Worm (Caenorhabditis elegans) whole organism, late embryonic: Measurements from ENCODE around the gene vps-37.

Experiments used
- C38D4.7 ChIP-seq: fragments of 200-800 bp; sonication (Bioruptor generic); optimal IDR thresholded peaks from 2 replicates; lab custom pipeline; 2018; ENCODE audit warnings: mild to moderate bottlenecking, missing genetic modification characterization, moderate library complexity, missing compliant biosample characterization
- ahr-1 ChIP-seq: sonication (generic microtip); optimal IDR thresholded peaks from 2 replicates; lab custom pipeline; 2016; ENCODE audit warnings: missing genetic modification characterization, missing compliant biosample characterization
- ama-1 ChIP-seq: fragments of 150-350 bp; optimal IDR thresholded peaks from 2 replicates; lab custom pipeline; 2014
- ceh-19 ChIP-seq: fragments of 200-800 bp; sonication (Bioruptor generic); optimal IDR thresholded peaks from 2 replicates; lab custom pipeline; 2018; ENCODE audit warnings: mild to moderate bottlenecking, missing genetic modification characterization, missing compliant biosample characterization
- ceh-2 ChIP-seq: sonication (generic microtip); optimal IDR thresholded peaks from 2 replicates; lab custom pipeline; 2016; ENCODE audit warnings: missing genotype, missing genetic modification characterization, missing compliant biosample characterization
- ceh-22 ChIP-seq: sonication (generic microtip); optimal IDR thresholded peaks from 2 replicates; lab custom pipeline; 2017; ENCODE audit warnings: missing biosample characterization, missing genetic modification characterization
- ceh-24 ChIP-seq: sonication (generic microtip); optimal IDR thresholded peaks from 2 replicates; lab custom pipeline; 2016; ENCODE audit warnings: mild to moderate bottlenecking, missing genetic modification characterization, missing compliant biosample characterization
- ceh-45 ChIP-seq: fragments of 200-800 bp; sonication (Bioruptor generic); IDR thresholded peaks from 2 replicates; pipeline ENCODE4 v1.3.6; 2022; ENCODE audit warnings: missing genetic modification reagents, missing genetic modification characterization, missing compliant biosample characterization
- ceh-6 ChIP-seq: fragments of 200-800 bp; sonication (Bioruptor generic); optimal IDR thresholded peaks from 2 replicates; lab custom pipeline; 2018; ENCODE audit warnings: mild to moderate bottlenecking, missing genetic modification characterization, missing compliant biosample characterization
- ceh-9 ChIP-seq: sonication (generic microtip); optimal IDR thresholded peaks from 2 replicates; lab custom pipeline; 2016; ENCODE audit warnings: mild to moderate bottlenecking, missing genetic modification characterization, inconsistent platforms, missing compliant biosample characterization
- che-1 ChIP-seq: sonication (generic microtip); optimal IDR thresholded peaks from 2 replicates; lab custom pipeline; 2016; ENCODE audit warnings: mild to moderate bottlenecking, missing genetic modification characterization, missing compliant biosample characterization
- elt-2 ChIP-seq: sonication (generic microtip); optimal IDR thresholded peaks from 2 replicates; lab custom pipeline; 2016; ENCODE audit warnings: missing genetic modification reagents, missing genetic modification characterization, missing compliant biosample characterization
- ets-4 ChIP-seq: sonication (generic microtip); optimal IDR thresholded peaks from 2 replicates; lab custom pipeline; 2016; ENCODE audit warnings: missing genetic modification characterization, missing compliant biosample characterization
- fkh-10 ChIP-seq: fragments of 150-350 bp; optimal IDR thresholded peaks from 2 replicates; lab custom pipeline; 2014; ENCODE audit warnings: missing biosample characterization, missing genetic modification reagents, missing genetic modification characterization
- gmeb-2 ChIP-seq: sonication (generic microtip); optimal IDR thresholded peaks from 2 replicates; lab custom pipeline; 2016; ENCODE audit warnings: missing genetic modification characterization, inconsistent platforms, missing compliant biosample characterization
- hlh-13 ChIP-seq: fragments of 200-800 bp; sonication (Bioruptor generic); optimal IDR thresholded peaks from 2 replicates; lab custom pipeline; 2018; ENCODE audit warnings: mild to moderate bottlenecking, missing genetic modification characterization, missing compliant biosample characterization
- hlh-15 ChIP-seq: sonication (generic microtip); optimal IDR thresholded peaks from 2 replicates; lab custom pipeline; 2016; ENCODE audit warnings: missing genetic modification characterization, missing compliant biosample characterization
- hlh-30 ChIP-seq: sonication (generic microtip); optimal IDR thresholded peaks from 2 replicates; lab custom pipeline; 2017; ENCODE audit warnings: antibody characterized with exemption, missing genetic modification characterization, missing compliant biosample characterization; ENCODE audit not compliant: insufficient read depth
- lin-11 ChIP-seq: fragments of 200-800 bp; sonication (Bioruptor generic); optimal IDR thresholded peaks from 2 replicates; lab custom pipeline; 2018; ENCODE audit warnings: mild to moderate bottlenecking, missing genetic modification characterization, missing compliant biosample characterization
- mec-3 ChIP-seq: sonication (generic microtip); optimal IDR thresholded peaks from 2 replicates; lab custom pipeline; 2016; ENCODE audit warnings: borderline replicate concordance, missing genetic modification characterization, missing compliant biosample characterization
- nfya-1 ChIP-seq: sonication (generic microtip); optimal IDR thresholded peaks from 2 replicates; lab custom pipeline; 2017; ENCODE audit warnings: missing genetic modification characterization, mild to moderate bottlenecking, missing compliant biosample characterization, antibody characterized with exemption, moderate library complexity
- nhr-11 ChIP-seq: fragments of 150-350 bp; optimal IDR thresholded peaks from 2 replicates; lab custom pipeline; 2014; ENCODE audit warnings: missing biosample characterization, missing genetic modification characterization
- nhr-232 ChIP-seq: sonication (generic microtip); optimal IDR thresholded peaks from 2 replicates; lab custom pipeline; 2016; ENCODE audit warnings: missing genetic modification characterization, missing compliant biosample characterization
- npax-4 ChIP-seq: sonication (generic microtip); optimal IDR thresholded peaks from 2 replicates; lab custom pipeline; 2016; ENCODE audit warnings: missing genetic modification characterization, missing compliant biosample characterization
- pag-3 ChIP-seq: sonication (generic microtip); optimal IDR thresholded peaks from 2 replicates; lab custom pipeline; 2016; ENCODE audit warnings: missing compliant biosample characterization, missing genetic modification characterization, borderline replicate concordance
- pax-1 ChIP-seq: fragments of 150-350 bp; optimal IDR thresholded peaks from 2 replicates; lab custom pipeline; 2014; ENCODE audit warnings: missing biosample characterization, missing genetic modification characterization
- pqm-1 ChIP-seq: sonication (generic microtip); optimal IDR thresholded peaks from 2 replicates; lab custom pipeline; 2016; ENCODE audit warnings: missing genetic modification characterization, missing compliant biosample characterization
- ref-2 ChIP-seq: sonication (generic microtip); optimal IDR thresholded peaks from 2 replicates; lab custom pipeline; 2016; ENCODE audit warnings: missing genetic modification characterization, missing compliant biosample characterization
- rnt-1 ChIP-seq: sonication (generic microtip); optimal IDR thresholded peaks from 2 replicates; lab custom pipeline; 2016; ENCODE audit warnings: missing genetic modification characterization, missing compliant biosample characterization
- sdc-2 ChIP-seq: sonication (generic microtip); optimal IDR thresholded peaks from 2 replicates; lab custom pipeline; 2016; ENCODE audit warnings: missing genotype, missing genetic modification characterization, missing compliant biosample characterization
- syd-9 ChIP-seq: sonication (generic microtip); optimal IDR thresholded peaks from 2 replicates; lab custom pipeline; 2016; ENCODE audit warnings: mild to moderate bottlenecking, missing genetic modification characterization, moderate library complexity, missing compliant biosample characterization
- tbx-2 ChIP-seq: sonication (generic microtip); optimal IDR thresholded peaks from 2 replicates; lab custom pipeline; 2016; ENCODE audit warnings: missing genetic modification characterization, missing compliant biosample characterization
- tbx-7 ChIP-seq: sonication (generic microtip); optimal IDR thresholded peaks from 2 replicates; lab custom pipeline; 2016; ENCODE audit warnings: missing genotype, missing genetic modification characterization, missing compliant biosample characterization
- ttx-3 ChIP-seq: sonication (generic microtip); optimal IDR thresholded peaks from 2 replicates; lab custom pipeline; 2016; ENCODE audit warnings: missing genetic modification reagents, missing genetic modification characterization, missing compliant biosample characterization
- unc-3 ChIP-seq, 2 experiments: fragments of 200-800 bp in 1 of 2; sonication (Bioruptor generic) in 1 of 2; sonication (generic microtip) in 1 of 2; conservative IDR thresholded peaks in 1 of 2; optimal IDR thresholded peaks in 1 of 2; 2 replicates each; pipeline versions ENCODE4 v1.3.6 to Lab custom; 2016 to 2022; ENCODE audit warnings: missing compliant biosample characterization in 2 of 2, missing genetic modification characterization in 2 of 2, missing genetic modification reagents in 1 of 2
- unc-42 ChIP-seq: sonication (generic microtip); optimal IDR thresholded peaks from 2 replicates; lab custom pipeline; 2016; ENCODE audit warnings: missing genotype, missing genetic modification characterization, missing compliant biosample characterization
- unc-55 ChIP-seq: sonication (generic microtip); optimal IDR thresholded peaks from 2 replicates; lab custom pipeline; 2017; ENCODE audit warnings: missing biosample characterization, missing genetic modification reagents, missing genetic modification characterization
- zip-5 ChIP-seq: sonication (generic microtip); optimal IDR thresholded peaks from 2 replicates; lab custom pipeline; 2016; ENCODE audit warnings: missing genetic modification characterization, missing compliant biosample characterization

Gene vps-37

DNA sequence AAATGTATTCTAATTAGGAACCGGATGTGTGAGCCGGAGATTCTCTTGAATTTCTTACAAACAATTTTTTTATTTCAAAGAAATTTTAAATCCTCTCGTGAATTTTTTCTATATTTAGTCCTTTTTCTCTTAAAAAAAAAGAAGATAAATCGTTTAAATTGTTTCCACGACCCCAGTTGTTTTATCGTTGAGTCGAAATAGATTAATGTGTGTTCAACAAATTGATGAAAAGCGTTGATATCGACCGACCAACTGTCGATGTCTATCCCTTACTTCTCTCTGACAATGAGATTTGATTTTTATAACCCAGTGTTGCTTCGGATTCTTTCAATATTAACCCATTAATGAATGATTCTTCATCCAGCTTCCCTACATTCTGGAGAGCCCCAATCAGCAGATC is 13.8 kb downstream of the vps-37 start, which contains the start of gene CD4.1:
TSS of gene CD4.1 (plus strand) at position 301 of the 400 bp plus-strand sequence.
- TF ChIP-seq che-1 (tag; lab: Kevin White, UChicago) (no peak), pax-1 (tag; lab: Kevin White, UChicago) (no peak), gmeb-2 (no peak)

- no peak for TF ChIP-seq hlh-15 (tag; lab: Kevin White, UChicago)
- TF ChIP-seq pqm-1 (tag; lab: Kevin White, UChicago): no peak
- TF ChIP-seq elt-2 (tag; lab: Kevin White, UChicago): no peak
- TF ChIP-seq rnt-1 (tag; lab: Kevin White, UChicago): no peak
- no peak for TF ChIP-seq nfya-1 (tag; lab: Kevin White, UChicago)
- TF ChIP-seq sdc-2 (tag; lab: Kevin White, UChicago): no peak
- TF ChIP-seq ceh-9: no peak
These were observed 17.7 kb downstream of the vps-37 start for ce11 chrV:5610186-5610585.

DNA sequence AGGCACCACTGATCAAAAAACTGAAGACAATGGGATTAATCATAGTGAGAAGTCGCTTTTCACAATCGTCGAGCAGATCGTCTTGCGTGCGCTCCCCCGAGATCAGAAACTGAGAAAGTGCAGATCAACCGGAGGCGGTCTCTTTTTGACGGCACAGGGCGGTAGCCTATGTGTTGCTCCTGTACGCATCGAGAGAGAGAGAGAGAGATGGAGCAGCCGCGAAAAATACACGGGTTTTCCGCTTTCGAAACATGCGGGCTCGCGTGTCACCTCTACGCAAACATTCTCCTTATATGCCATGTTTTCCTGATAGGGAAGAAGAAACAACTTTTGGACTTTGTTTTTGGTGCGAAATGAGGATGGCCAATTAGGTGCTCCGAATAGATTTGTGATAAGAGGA is 20.6 kb downstream of the vps-37 start, which contains the start of gene lrpc-1:
TSS of gene lrpc-1 (minus strand) at position 101 of the 400 bp plus-strand sequence.
- no peak for TF ChIP-seq fkh-10
- no peak for TF ChIP-seq nhr-11
- no peak for TF ChIP-seq ceh-45
- no peak for TF ChIP-seq C38D4.7 (GFP tag; lab: Kevin White, UChicago)
- TF ChIP-seq ceh-22 (tag; lab: Kevin White, UChicago): no peak

- TF ChIP-seq hlh-30 (tag; lab: Kevin White, UChicago) (no peak), ets-4 (no peak), ahr-1 (tag; lab: Kevin White, UChicago) (no peak), gmeb-2 (no peak), unc-42 (tag; lab: Kevin White, UChicago) (no peak), tbx-7 (tag; lab: Kevin White, UChicago) (no peak), tbx-2 (tag; lab: Kevin White, UChicago) (no peak), npax-4 (no peak), nfya-1 (tag; lab: Kevin White, UChicago) (no peak), mec-3 (no peak), ref-2 (no peak), ama-1 (lab: Kevin White, UChicago) (no peak), syd-9 (tag; lab: Kevin White, UChicago) (no peak), ceh-24 (no peak), nhr-232 (tag; lab: Kevin White, UChicago) (no peak), zip-5 (tag; lab: Kevin White, UChicago) (no peak), lin-11 (no peak), elt-2 (tag; lab: Kevin White, UChicago) (no peak)
These were observed 22.2 kb downstream of the vps-37 start, which contains the start of gene M03E7.3 for ce11 chrV:5614724-5615123. M03E7.3 (plus strand) TSS chrV:5615024.

- TF ChIP-seq ceh-22 (tag; lab: Kevin White, UChicago) (no peak), ceh-6 (GFP tag; lab: Kevin White, UChicago) (no peak), pag-3 (no peak), ttx-3 (tag; lab: Kevin White, UChicago) (no peak), ets-4 (no peak), unc-3 (GFP tag; conservative IDR thresholded peaks at IDR 0.05; lab: Robert Waterston, UW) (no peak), unc-3 (tag; optimal IDR thresholded peaks at IDR 0.05; lab: Kevin White, UChicago) (no peak), fkh-10 (no peak), hlh-13 (GFP tag; lab: Kevin White, UChicago) (no peak), unc-55 (GFP tag; lab: Kevin White, UChicago) (no peak), ceh-9 (no peak), ceh-2 (tag; lab: Kevin White, UChicago) (no peak), gmeb-2 (no peak), ceh-19 (GFP tag; lab: Kevin White, UChicago) (no peak), rnt-1 (tag; lab: Kevin White, UChicago) (no peak)
These were observed 24.8 kb downstream of the vps-37 start, which contains the start of gene M03E7.2 for ce11 chrV:5617301-5617700. M03E7.2 (plus strand) TSS chrV:5617601.
